Worm (Caenorhabditis elegans) whole organism, L2 larva: Measurements from ENCODE around the gene hcp-3.
A peak's percentile ranks its signal among the peaks of the same experiment; 100 is the strongest.

Source experiments
- C34F6.9 ChIP-seq: fragments of 150-350 bp; optimal IDR thresholded peaks from 2 replicates; lab custom pipeline; 2014; ENCODE audit warnings: missing biosample characterization, missing genetic modification characterization
- F13H6.1 ChIP-seq: sonication (generic microtip); optimal IDR thresholded peaks from 2 replicates; lab custom pipeline; 2016; ENCODE audit warnings: missing genetic modification characterization, missing compliant biosample characterization
- R02D3.7 ChIP-seq: fragments of 150-350 bp; optimal IDR thresholded peaks from 2 replicates; lab custom pipeline; 2014; ENCODE audit warnings: missing biosample characterization, missing genetic modification characterization
- aly-2 ChIP-seq: fragments of 150-350 bp; optimal IDR thresholded peaks from 2 replicates; lab custom pipeline; 2014; ENCODE audit warnings: missing biosample characterization, missing genetic modification characterization
- blmp-1 ChIP-seq: sonication (generic microtip); optimal IDR thresholded peaks from 2 replicates; lab custom pipeline; 2017; ENCODE audit warnings: missing genetic modification characterization, mild to moderate bottlenecking, missing compliant biosample characterization, antibody characterized with exemption, moderate library complexity; ENCODE audit not compliant: insufficient read depth
- ceh-16 ChIP-seq: fragments of 150-350 bp; optimal IDR thresholded peaks from 2 replicates; lab custom pipeline; 2014; ENCODE audit warnings: missing biosample characterization, missing genetic modification characterization
- crh-2 ChIP-seq: sonication (generic microtip); optimal IDR thresholded peaks from 2 replicates; lab custom pipeline; 2017; ENCODE audit warnings: missing biosample characterization, missing genetic modification characterization
- egl-27 ChIP-seq: sonication (generic microtip); optimal IDR thresholded peaks from 3 replicates; lab custom pipeline; 2017; ENCODE audit warnings: missing biosample characterization, missing genetic modification reagents, missing genetic modification characterization
- elt-1 ChIP-seq: fragments of 150-350 bp; optimal IDR thresholded peaks from 2 replicates; lab custom pipeline; 2014; ENCODE audit warnings: missing biosample characterization, missing genetic modification characterization
- gmeb-1 ChIP-seq: fragments of 150-350 bp; optimal IDR thresholded peaks from 2 replicates; lab custom pipeline; 2014; ENCODE audit warnings: missing biosample characterization, missing genetic modification characterization
- lin-11 ChIP-seq: fragments of 150-350 bp; sonication (generic microtip); optimal IDR thresholded peaks from 2 replicates; lab custom pipeline; 2014; ENCODE audit warnings: missing biosample characterization, missing genetic modification characterization, inconsistent platforms, mixed read lengths
- lin-13 ChIP-seq: fragments of 150-350 bp; optimal IDR thresholded peaks from 2 replicates; lab custom pipeline; 2014; ENCODE audit warnings: missing biosample characterization, missing genetic modification reagents, missing genetic modification characterization
- lsy-2 ChIP-seq, 2 experiments: fragments of 150-350 bp in 1 of 2; sonication (generic microtip) in 1 of 2; optimal IDR thresholded peaks; 2 replicates each; lab custom pipeline; 2014 to 2017; ENCODE audit warnings: missing biosample characterization in 2 of 2, missing genetic modification characterization in 2 of 2
- mab-5 ChIP-seq: fragments of 150-350 bp; optimal IDR thresholded peaks from 2 replicates; lab custom pipeline; 2014; ENCODE audit warnings: missing biosample characterization, missing genetic modification characterization
- mbf-1 ChIP-seq: sonication (generic microtip); optimal IDR thresholded peaks from 2 replicates; lab custom pipeline; 2017; ENCODE audit warnings: missing biosample characterization, missing genetic modification characterization
- nhr-21 ChIP-seq: fragments of 150-350 bp; optimal IDR thresholded peaks from 2 replicates; lab custom pipeline; 2014; ENCODE audit warnings: missing biosample characterization, missing genetic modification characterization
- nhr-77 ChIP-seq: fragments of 150-350 bp; optimal IDR thresholded peaks from 2 replicates; lab custom pipeline; 2014; ENCODE audit warnings: missing biosample characterization, missing genetic modification characterization
- peb-1 ChIP-seq: fragments of 150-350 bp; optimal IDR thresholded peaks from 2 replicates; lab custom pipeline; 2014; ENCODE audit warnings: missing biosample characterization, missing genetic modification characterization
- ztf-11 ChIP-seq: sonication (generic microtip); optimal IDR thresholded peaks from 2 replicates; lab custom pipeline; 2017; ENCODE audit warnings: missing biosample characterization, missing genetic modification characterization

The hcp-3 gene

DNA sequence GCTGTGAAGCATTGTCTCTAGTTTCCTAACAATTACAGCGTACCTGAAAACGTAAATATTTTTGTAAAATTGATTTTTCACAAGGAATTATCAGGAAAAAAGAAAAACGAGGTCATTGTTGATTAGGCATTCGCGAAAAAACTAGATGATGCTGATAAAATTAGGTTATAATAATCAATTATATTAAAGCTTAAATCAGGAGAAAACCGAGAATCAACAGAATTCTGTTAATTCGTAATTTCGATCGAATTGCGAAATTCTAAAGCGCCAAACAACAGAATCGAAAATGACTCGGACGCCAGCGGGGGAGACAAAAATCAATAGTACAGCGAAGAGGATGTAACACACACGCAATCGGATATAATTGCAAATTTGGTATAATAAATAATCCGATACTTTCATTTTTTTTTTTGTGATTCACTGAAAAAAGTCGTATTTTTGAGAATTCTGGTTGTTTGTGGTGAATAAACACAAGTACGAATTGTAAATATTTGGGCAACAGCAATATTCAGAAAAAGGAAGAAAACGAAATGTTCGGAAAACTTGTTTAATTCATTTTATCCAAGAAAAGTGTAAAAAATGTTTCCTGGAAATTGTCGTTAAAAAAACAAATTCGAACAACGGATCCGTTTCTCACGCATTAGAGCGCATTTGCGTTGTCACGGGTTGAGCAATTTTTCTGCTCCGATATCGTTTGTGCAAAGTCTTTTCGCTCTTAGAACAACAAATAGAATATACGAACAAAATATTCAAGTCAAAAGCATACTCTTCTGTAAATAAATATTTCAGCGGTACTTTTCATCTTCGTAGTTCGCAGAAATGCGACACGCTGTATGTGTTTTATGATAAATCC lies 36.0 kb downstream of the hcp-3 start, which contains the start of gene ced-7 (continued):
- peak; percentile 18 for TF ChIP-seq lin-13
- no peak for TF ChIP-seq ztf-11 (tag; lab: Kevin White, UChicago)
- no peak for TF ChIP-seq nhr-77 (tag; lab: Kevin White, UChicago)
- TF ChIP-seq R02D3.7, result no peak
- peak; percentile 22 for TF ChIP-seq crh-2 (tag; lab: Kevin White, UChicago)
- no peak for TF ChIP-seq elt-1 (tag; lab: Kevin White, UChicago)
- no peak for TF ChIP-seq egl-27 (tag; lab: Kevin White, UChicago)
- TF ChIP-seq mab-5 (tag; lab: Kevin White, UChicago), result no peak
- no peak for TF ChIP-seq lin-11 (tag; lab: Kevin White, UChicago)
- no peak for TF ChIP-seq F13H6.1

ce11 chrIII:9570869-9571268 lies 45.4 kb downstream of the hcp-3 start:
- TF ChIP-seq lsy-2 (tag; optimal IDR thresholded peaks at IDR 0.05; lab: Kevin White, UChicago) (peak in 1 of 2 experiments; percentile 48), gmeb-1 (peak; percentile 72), aly-2 (tag; lab: Kevin White, UChicago) (no peak)
- TF ChIP-seq, all 48 proteins: peak for 2

DNA sequence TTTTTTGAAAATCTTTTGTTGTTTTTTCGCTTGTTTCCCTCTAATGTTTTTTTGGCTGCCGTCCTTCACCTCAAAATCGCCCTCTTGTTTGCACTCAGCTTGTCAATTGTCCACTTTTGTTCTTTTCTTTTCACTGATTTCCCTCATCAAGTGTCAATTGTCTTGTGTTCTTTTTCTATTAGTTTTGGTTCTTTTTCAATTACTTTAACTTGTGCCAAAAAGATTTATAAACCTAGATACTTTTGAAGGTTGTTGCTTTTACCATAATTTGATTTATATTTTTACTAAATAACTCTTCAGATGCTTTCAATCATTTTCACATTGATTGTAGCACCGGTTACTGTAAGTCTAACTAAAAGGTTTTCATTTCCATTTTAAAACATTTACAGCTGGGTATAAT lies 47.8 kb downstream of the hcp-3 start, which contains the start of gene C48B4.13:
TSS of gene C48B4.13 (plus strand) at position 301 of the 400 bp plus-strand sequence.
- TF ChIP-seq peb-1, result no peak
- no peak for TF ChIP-seq ceh-16
- TF ChIP-seq crh-2 (tag; lab: Kevin White, UChicago), result no peak
- TF ChIP-seq mab-5 (tag; lab: Kevin White, UChicago), result no peak
- TF ChIP-seq mbf-1 (tag; lab: Kevin White, UChicago), result no peak
- TF ChIP-seq lsy-2 (tag; optimal IDR thresholded peaks at IDR 0.05; lab: Kevin White, UChicago), result no peak

- TF ChIP-seq nhr-21 (tag; lab: Kevin White, UChicago), result no peak
- no peak for TF ChIP-seq blmp-1 (tag; lab: Kevin White, UChicago)
- TF ChIP-seq C34F6.9 (tag; lab: Kevin White, UChicago), result no peak
- no peak for TF ChIP-seq elt-1 (tag; lab: Kevin White, UChicago)
- TF ChIP-seq peb-1, result no peak
These were observed 50.3 kb downstream of the hcp-3 start, which contains the start of gene C48B4.11 for ce11 chrIII:9565973-9566372. Gene C48B4.11, minus strand, starts transcription at chrIII:9566115.
